Fruit fly (Drosophila melanogaster) whole organism, adult: ENCODE results near the gene CG8064.

ENCODE experiments used
- CG11617 ChIP-seq: fragments of 200-800 bp; sonication (Bioruptor generic); optimal IDR thresholded peaks from 2 replicates; lab custom pipeline; 2017; ENCODE audit warnings: mild to moderate bottlenecking, missing biosample characterization, missing genetic modification reagents, missing genetic modification characterization
- CG12768 ChIP-seq: fragments of 200-800 bp; sonication (Bioruptor generic); optimal IDR thresholded peaks from 2 replicates; lab custom pipeline; 2017; ENCODE audit warnings: missing biosample characterization, missing genetic modification characterization, mild to moderate bottlenecking, moderate library complexity, missing genetic modification reagents
- CG5204 ChIP-seq: fragments of 200-800 bp; sonication (Bioruptor generic); optimal IDR thresholded peaks from 2 replicates; lab custom pipeline; 2016; ENCODE audit warnings: missing biosample characterization, missing genetic modification characterization
- CG7045 ChIP-seq: fragments of 200-800 bp; sonication (Bioruptor generic); optimal IDR thresholded peaks from 2 replicates; lab custom pipeline; 2017; ENCODE audit warnings: missing biosample characterization, mild to moderate bottlenecking, missing genetic modification characterization
- CG7101 ChIP-seq: fragments of 200-800 bp; sonication (Bioruptor generic); optimal IDR thresholded peaks from 2 replicates; lab custom pipeline; 2018; ENCODE audit warnings: missing biosample characterization, mild to moderate bottlenecking, missing genetic modification characterization, moderate library complexity
- Clk ChIP-seq: fragments of 200-800 bp; sonication (Bioruptor generic); optimal IDR thresholded peaks from 2 replicates; lab custom pipeline; 2017; ENCODE audit warnings: missing biosample characterization, missing genetic modification characterization
- Hr96 ChIP-seq: fragments of 200-800 bp; sonication (Bioruptor generic); optimal IDR thresholded peaks from 2 replicates; lab custom pipeline; 2016; ENCODE audit warnings: missing biosample characterization, missing genetic modification characterization
- Mnt ChIP-seq: fragments of 200-800 bp; sonication (Bioruptor generic); optimal IDR thresholded peaks from 2 replicates; lab custom pipeline; 2016; ENCODE audit warnings: missing biosample characterization, mild to moderate bottlenecking, missing genetic modification characterization
- kay ChIP-seq: fragments of 200-800 bp; sonication (Bioruptor generic); peaks from one replicate; lab custom pipeline; 2016; ENCODE audit warnings: missing biosample characterization, missing genetic modification characterization, borderline replicate concordance
- ovo ChIP-seq: fragments of 200-800 bp; sonication (Bioruptor generic); optimal IDR thresholded peaks from 2 replicates; lab custom pipeline; 2016; ENCODE audit warnings: missing biosample characterization, missing genetic modification characterization
- tj ChIP-seq: fragments of 200-800 bp; sonication (Bioruptor generic); optimal IDR thresholded peaks from 3 replicates; lab custom pipeline; 2017; ENCODE audit warnings: missing biosample characterization, mild to moderate bottlenecking, missing genetic modification characterization, moderate library complexity
- toe ChIP-seq: fragments of 200-800 bp; sonication (Bioruptor generic); optimal IDR thresholded peaks from 2 replicates; lab custom pipeline; 2016; ENCODE audit warnings: missing biosample characterization, missing genetic modification characterization

DNA sequence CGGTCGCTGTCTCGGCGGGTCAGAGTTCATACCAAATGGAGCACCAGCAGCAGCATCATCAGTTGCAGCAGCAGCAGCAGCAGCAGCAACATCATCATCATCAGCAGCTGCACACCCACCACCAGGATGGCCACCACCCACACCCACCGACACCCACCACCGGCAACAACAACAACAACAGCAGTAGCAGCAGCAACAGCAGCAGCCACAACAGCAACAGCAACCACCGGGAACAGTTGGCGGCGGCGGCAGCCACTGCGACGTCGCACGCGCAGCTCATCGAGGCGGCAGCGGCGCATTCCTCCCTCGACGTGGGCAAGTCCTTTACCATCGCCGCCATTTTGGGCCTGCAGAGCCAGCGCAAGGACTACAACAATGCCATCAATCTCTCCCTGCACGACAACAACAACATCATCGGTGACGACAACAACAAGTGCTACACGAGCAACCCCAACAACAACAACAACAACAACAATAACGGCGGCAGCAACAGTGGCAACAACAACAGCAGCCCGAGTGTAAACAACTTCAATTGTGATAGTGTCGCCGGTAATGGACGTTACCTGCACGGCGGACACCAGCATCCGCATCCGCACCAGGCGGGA lies 13.6 kb upstream of the CG8064 start:
- TF ChIP-seq toe (GFP tag; lab: Kevin White, UChicago), result no peak
- no peak for TF ChIP-seq Mnt (GFP tag; lab: Kevin White, UChicago)
- no peak for TF ChIP-seq tj (GFP tag; lab: Kevin White, UChicago)
- no peak for TF ChIP-seq CG7101 (tag; lab: Kevin White, UChicago)
- TF ChIP-seq CG5204 (GFP tag; lab: Kevin White, UChicago), result no peak
- TF ChIP-seq kay (GFP tag; lab: Kevin White, UChicago), result no peak
- no peak for TF ChIP-seq CG11617 (GFP tag; lab: Kevin White, UChicago)
- TF ChIP-seq CG12768, result no peak
- no peak for TF ChIP-seq Clk (GFP tag; lab: Kevin White, UChicago)
- TF ChIP-seq ovo (GFP tag; lab: Kevin White, UChicago), result no peak
- TF ChIP-seq CG7045 (GFP tag; lab: Kevin White, UChicago), result no peak
- TF ChIP-seq Hr96 (GFP tag; lab: Kevin White, UChicago), result no peak
